Worm (Caenorhabditis elegans) whole organism, mixed stage, embryonic: ENCODE data around the gene C33A12.4.

Experiments
- nhr-76 ChIP-seq: sonication (generic microtip); optimal IDR thresholded peaks from 2 replicates; lab custom pipeline; 2017; ENCODE audit warnings: missing biosample characterization, missing genetic modification characterization
- pha-4 ChIP-seq: fragments of 150-350 bp; optimal IDR thresholded peaks from 2 replicates; lab custom pipeline; 2018; ENCODE audit warnings: missing biosample characterization, missing genetic modification reagents, missing genetic modification characterization
- unc-62 ChIP-seq: fragments of 150-350 bp; optimal IDR thresholded peaks from 2 replicates; lab custom pipeline; 2014; ENCODE audit warnings: missing biosample characterization, missing genetic modification reagents, missing genetic modification characterization
- ztf-11 ChIP-seq: fragments of 150-350 bp; optimal IDR thresholded peaks from 2 replicates; lab custom pipeline; 2014; ENCODE audit warnings: missing biosample characterization, missing genetic modification characterization

ce11 chrIV:9496306-9496705 lies 14.1 kb downstream of the C33A12.4 start, which contains the start of gene sru-3:
- no peak for TF ChIP-seq nhr-76 (tag; lab: Kevin White, UChicago)
- no peak for TF ChIP-seq ztf-11
- no peak for TF ChIP-seq pha-4 (tag; lab: Kevin White, UChicago)
- TF ChIP-seq unc-62 (GFP tag; lab: Kevin White, UChicago), result no peak
